Worm (Caenorhabditis elegans) whole organism, L4 larva: ENCODE data around the gene F11A10.6.

Source experiments
- hif-1 ChIP-seq, 2 experiments: sonication (generic microtip); optimal IDR thresholded peaks; 2 replicates each; lab custom pipeline; 2016 to 2017; ENCODE audit warnings: missing compliant biosample characterization in 2 of 2, missing genetic modification characterization in 2 of 2, missing genetic modification reagents in 2 of 2, missing genotype in 2 of 2, mild to moderate bottlenecking in 1 of 2
- lin-13 ChIP-seq: fragments of 150-350 bp; optimal IDR thresholded peaks from 2 replicates; lab custom pipeline; 2014; ENCODE audit warnings: missing biosample characterization, missing genetic modification reagents, missing genetic modification characterization
- nhr-77 ChIP-seq: fragments of 150-350 bp; optimal IDR thresholded peaks from 2 replicates; lab custom pipeline; 2014; ENCODE audit warnings: missing biosample characterization, missing genetic modification characterization
- pqm-1 ChIP-seq: sonication (generic microtip); optimal IDR thresholded peaks from 2 replicates; lab custom pipeline; 2017; ENCODE audit warnings: missing biosample characterization, missing genetic modification characterization
- unc-130 ChIP-seq: sonication (generic microtip); optimal IDR thresholded peaks from 2 replicates; lab custom pipeline; 2016; ENCODE audit warnings: missing genetic modification reagents, missing genetic modification characterization, missing compliant biosample characterization

ce11 chrIV:12061229-12061628 is 28.2 kb downstream of the F11A10.6 start, which contains the start of gene K08E4.8:
- TF ChIP-seq nhr-77 (tag; lab: Kevin White, UChicago) (no peak), lin-13 (no peak), pqm-1 (tag; lab: Kevin White, UChicago) (no peak), unc-130 (GFP tag; lab: Kevin White, UChicago) (no peak), hif-1 (tag; optimal IDR thresholded peaks at IDR 0.05; lab: Kevin White, UChicago) (no peak)
